Worm (Caenorhabditis elegans): ENCODE data around the gene cpg-18.
A peak's percentile ranks its signal among the peaks of the same experiment; 100 is the strongest.

The cpg-18 gene

DNA sequence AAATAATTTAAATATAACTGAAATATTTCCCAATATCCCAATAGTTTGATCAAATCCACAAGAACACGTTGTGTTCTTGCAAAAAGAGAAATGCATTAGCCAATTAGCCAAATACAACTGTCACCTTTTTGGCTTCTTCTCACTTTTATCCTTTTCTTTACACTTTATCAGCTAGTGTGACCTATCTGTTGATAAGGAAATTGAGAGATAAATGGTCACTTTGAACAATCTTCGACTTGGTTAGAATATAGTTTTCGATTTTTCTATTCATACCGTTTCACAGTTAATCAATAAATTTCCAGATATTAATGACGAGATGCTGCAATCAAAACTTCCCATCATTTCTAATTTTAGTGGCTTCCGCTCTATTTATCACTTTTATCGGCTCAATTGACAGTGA is 26.0 kb upstream of the cpg-18 start, which contains the start of gene C55C3.1:
Gene C55C3.1, plus strand, starts transcription at position 301 of the 400 bp plus-strand sequence.
- TF ChIP-seq elt-3 (tag; optimal IDR thresholded peaks at IDR 0.05) (peak in 1 of 3 experiments; percentile 46), nhr-76 (tag; optimal IDR thresholded peaks at IDR 0.05) (no peak)

- TF ChIP-seq fkh-10 (GFP tag; optimal IDR thresholded peaks at IDR 0.05) (peak; percentile 27), tbx-2 (tag; optimal IDR thresholded peaks at IDR 0.05) (no peak), lin-15B (tag; optimal IDR thresholded peaks at IDR 0.05) (no peak), nhr-76 (tag; optimal IDR thresholded peaks at IDR 0.05) (no peak), nfya-1 (tag; optimal IDR thresholded peaks at IDR 0.05; ENCODE audit: insufficient read depth) (peak; percentile 99)
These were observed 19.3 kb upstream of the cpg-18 start for ce11 chrIV:5715341-5716112.

ce11 chrIV:5723659-5724058 is 11.2 kb upstream of the cpg-18 start:
- no peak for TF ChIP-seq nhr-67 (tag; optimal IDR thresholded peaks at IDR 0.05)
- TF ChIP-seq aly-2 (tag; optimal IDR thresholded peaks at IDR 0.05) = no peak
- TF ChIP-seq hmg-11 (tag; optimal IDR thresholded peaks at IDR 0.05) = no peak
- no peak for TF ChIP-seq lin-39 (tag; optimal IDR thresholded peaks at IDR 0.05)
- TF ChIP-seq nhr-237 (tag; optimal IDR thresholded peaks at IDR 0.05) = no peak
- TF ChIP-seq fos-1 (tag; optimal IDR thresholded peaks at IDR 0.05) = no peak
- TF ChIP-seq nhr-23 (tag; optimal IDR thresholded peaks at IDR 0.05) = no peak
- TF ChIP-seq fkh-10 (GFP tag; optimal IDR thresholded peaks at IDR 0.05) = peak; percentile 82

DNA sequence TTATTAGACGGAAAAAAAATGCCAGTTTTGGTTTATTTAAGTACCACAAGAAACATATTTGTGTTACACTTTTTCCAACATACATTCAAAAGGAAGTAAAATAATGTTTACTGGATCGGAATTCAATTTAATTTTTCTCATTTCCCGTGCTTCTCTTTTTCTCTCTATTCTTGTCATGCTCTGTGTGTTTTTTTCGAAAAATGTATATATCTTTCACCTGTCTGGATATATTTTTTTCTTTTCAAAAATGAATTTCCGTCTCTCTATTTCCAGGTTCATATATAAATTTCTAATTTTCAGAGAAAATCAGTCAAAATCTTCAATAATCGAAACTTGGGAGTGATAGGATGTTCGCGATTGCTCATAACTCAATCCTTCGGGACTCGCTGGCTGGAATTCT is 9.5 kb upstream of the cpg-18 start, which contains the start of gene H35B03.1:
Gene H35B03.1, plus strand, starts transcription at position 301 of the 400 bp plus-strand sequence.
- TF ChIP-seq lin-15B (tag; optimal IDR thresholded peaks at IDR 0.05) (no peak), lin-39 (tag; optimal IDR thresholded peaks at IDR 0.05) (no peak), ceh-16 (tag; optimal IDR thresholded peaks at IDR 0.05) (no peak), hmg-11 (tag; optimal IDR thresholded peaks at IDR 0.05) (no peak), daf-12 (tag; optimal IDR thresholded peaks at IDR 0.05) (no peak)

- TF ChIP-seq sea-2 (GFP tag; optimal IDR thresholded peaks at IDR 0.05) (no peak), zag-1 (tag; optimal IDR thresholded peaks at IDR 0.05) (no peak), nhr-12 (tag; optimal IDR thresholded peaks at IDR 0.05) (no peak), nhr-23 (tag; optimal IDR thresholded peaks at IDR 0.05) (no peak), mdl-1 (tag; optimal IDR thresholded peaks at IDR 0.05) (no peak), eor-1 (tag; optimal IDR thresholded peaks at IDR 0.05) (no peak), lin-15B (tag; optimal IDR thresholded peaks at IDR 0.05) (peak; percentile 86), snpc-4 (tag; optimal IDR thresholded peaks at IDR 0.05) (peak; percentile 58), nhr-237 (tag; optimal IDR thresholded peaks at IDR 0.05) (no peak), mml-1 (tag; optimal IDR thresholded peaks at IDR 0.05) (no peak), lsy-12 (tag; optimal IDR thresholded peaks at IDR 0.05) (no peak), ztf-4 (tag; optimal IDR thresholded peaks at IDR 0.05) (no peak), egl-5 (tag; optimal IDR thresholded peaks at IDR 0.05) (no peak), fos-1 (tag; optimal IDR thresholded peaks at IDR 0.05) (no peak), lin-39 (tag; optimal IDR thresholded peaks at IDR 0.05) (no peak), R02D3.7 (tag; optimal IDR thresholded peaks at IDR 0.05) (peak; percentile 98), pqm-1 (tag; optimal IDR thresholded peaks at IDR 0.05) (no peak), elt-3 (tag; optimal IDR thresholded peaks at IDR 0.05) (no peak), skn-1 (tag; optimal IDR thresholded peaks at IDR 0.05) (peak; percentile 71), unc-62 (GFP tag; optimal IDR thresholded peaks at IDR 0.05) (no peak), daf-12 (tag; optimal IDR thresholded peaks at IDR 0.05) (no peak), ama-1 (optimal IDR thresholded peaks at IDR 0.05) (no peak), nhr-43 (tag; optimal IDR thresholded peaks at IDR 0.05; ENCODE audit: poor library complexity, severe bottlenecking) (no peak), elt-1 (tag; optimal IDR thresholded peaks at IDR 0.05) (no peak), nhr-28 (tag; optimal IDR thresholded peaks at IDR 0.05) (no peak), pha-4 (tag; optimal IDR thresholded peaks at IDR 0.05) (peak; percentile 80), ZK546.5 (tag; optimal IDR thresholded peaks at IDR 0.05) (no peak), unc-39 (tag; optimal IDR thresholded peaks at IDR 0.05) (no peak), fkh-10 (GFP tag; optimal IDR thresholded peaks at IDR 0.05) (peak; percentile 22), ceh-9 (tag; optimal IDR thresholded peaks at IDR 0.05) (no peak), hmg-11 (tag; optimal IDR thresholded peaks at IDR 0.05) (peak; percentile 23), fkh-2 (tag; optimal IDR thresholded peaks at IDR 0.05) (no peak), nfya-1 (tag; optimal IDR thresholded peaks at IDR 0.05; ENCODE audit: insufficient read depth) (peak; percentile 83), egl-27 (tag; optimal IDR thresholded peaks at IDR 0.05) (no peak), ztf-11 (tag; optimal IDR thresholded peaks at IDR 0.05) (no peak), tbx-2 (tag; optimal IDR thresholded peaks at IDR 0.05) (no peak), ceh-28 (tag; optimal IDR thresholded peaks at IDR 0.05) (peak; percentile 2), jun-1 (tag; optimal IDR thresholded peaks at IDR 0.05) (peak; percentile 18), nhr-77 (tag; optimal IDR thresholded peaks at IDR 0.05) (no peak)
These were observed 3.2 kb upstream of the cpg-18 start, which contains the start of gene H35B03.2 for ce11 chrIV:5731597-5731996. Gene H35B03.2 (minus strand): TSS chrIV:5731674.

All from whole organism, L3 larva.